Fruit fly (Drosophila melanogaster) whole organism, prepupa: ENCODE measurements around the gene Bap60.

Experiments
- Blimp-1 ChIP-seq: fragments of 200-800 bp; sonication (Bioruptor generic); optimal IDR thresholded peaks from 3 replicates; lab custom pipeline; 2017; ENCODE audit warnings: missing biosample characterization, missing genetic modification characterization, mild to moderate bottlenecking, moderate library complexity, missing genetic modification reagents
- CG10631 ChIP-seq: fragments of 200-800 bp; sonication (Bioruptor generic); optimal IDR thresholded peaks from 2 replicates; lab custom pipeline; 2016; ENCODE audit warnings: missing biosample characterization, missing genetic modification characterization
- CG10669 ChIP-seq: fragments of 200-800 bp; sonication (Bioruptor generic); optimal IDR thresholded peaks from 3 replicates; lab custom pipeline; 2018; ENCODE audit warnings: missing biosample characterization, mild to moderate bottlenecking, missing genetic modification characterization, moderate library complexity
- CG11294 ChIP-seq: fragments of 200-800 bp; sonication (Bioruptor generic); IDR thresholded peaks from 2 replicates; pipeline ENCODE4 v1.3.6; 2022; ENCODE audit warnings: missing biosample characterization, missing genetic modification characterization
- CG11762 ChIP-seq: fragments of 200-800 bp; sonication (Bioruptor generic); optimal IDR thresholded peaks from 3 replicates; lab custom pipeline; 2016; ENCODE audit warnings: missing biosample characterization, missing genetic modification characterization; ENCODE audit not compliant: insufficient read depth
- CG11902 ChIP-seq: fragments of 200-800 bp; sonication (Bioruptor generic); optimal IDR thresholded peaks from 3 replicates; lab custom pipeline; 2016; ENCODE audit warnings: missing biosample characterization, missing genetic modification characterization
- CG1621 ChIP-seq: fragments of 200-800 bp; sonication (Bioruptor generic); optimal IDR thresholded peaks from 3 replicates; lab custom pipeline; 2018; ENCODE audit warnings: missing biosample characterization, mild to moderate bottlenecking, missing genetic modification characterization
- CG31627 ChIP-seq: fragments of 200-800 bp; sonication (Bioruptor generic); optimal IDR thresholded peaks from 3 replicates; lab custom pipeline; 2016; ENCODE audit warnings: missing biosample characterization, missing genetic modification characterization
- CG34406 ChIP-seq: fragments of 200-800 bp; sonication (Bioruptor generic); optimal IDR thresholded peaks from 3 replicates; lab custom pipeline; 2016; ENCODE audit warnings: missing biosample characterization, missing genetic modification characterization
- CG3919 ChIP-seq: fragments of 200-800 bp; sonication (Bioruptor generic); optimal IDR thresholded peaks from 3 replicates; lab custom pipeline; 2016; ENCODE audit warnings: missing biosample characterization, missing genetic modification characterization
- CG4318 ChIP-seq: fragments of 200-800 bp; sonication (Bioruptor generic); optimal IDR thresholded peaks from 3 replicates; lab custom pipeline; 2017; ENCODE audit warnings: missing biosample characterization, mild to moderate bottlenecking, missing genetic modification characterization
- CG6163 ChIP-seq: fragments of 200-800 bp; sonication (Bioruptor generic); IDR thresholded peaks from 3 replicates; pipeline ENCODE4 v1.3.6; 2022; ENCODE audit warnings: missing biosample characterization, missing genetic modification characterization
- CG6792 ChIP-seq: fragments of 200-800 bp; sonication (Bioruptor generic); optimal IDR thresholded peaks from 3 replicates; lab custom pipeline; 2016; ENCODE audit warnings: missing biosample characterization, missing genetic modification characterization
- CG6808 ChIP-seq: fragments of 200-800 bp; sonication (Bioruptor generic); optimal IDR thresholded peaks from 3 replicates; lab custom pipeline; 2017; ENCODE audit warnings: missing biosample characterization, missing genetic modification characterization, mild to moderate bottlenecking, moderate library complexity, missing genetic modification reagents
- CG7368 ChIP-seq: fragments of 200-800 bp; sonication (Bioruptor generic); optimal IDR thresholded peaks from 3 replicates; lab custom pipeline; 2016; ENCODE audit warnings: missing biosample characterization, missing genetic modification characterization
- CG8119 ChIP-seq: fragments of 200-800 bp; sonication (Bioruptor generic); IDR thresholded peaks from 3 replicates; pipeline ENCODE4 v1.3.6; 2022; ENCODE audit warnings: missing biosample characterization, missing genetic modification characterization
- CG8319 ChIP-seq: fragments of 200-800 bp; sonication (Bioruptor generic); optimal IDR thresholded peaks from 3 replicates; lab custom pipeline; 2016; ENCODE audit warnings: missing biosample characterization, missing genetic modification characterization
- CG8632 ChIP-seq: fragments of 200-800 bp; sonication (Bioruptor generic); optimal IDR thresholded peaks from 3 replicates; lab custom pipeline; 2016; ENCODE audit warnings: missing biosample characterization, missing genetic modification characterization
- CG9139 ChIP-seq: fragments of 200-800 bp; sonication (Bioruptor generic); optimal IDR thresholded peaks from 3 replicates; lab custom pipeline; 2017; ENCODE audit warnings: missing biosample characterization, mild to moderate bottlenecking, missing genetic modification characterization
- Eip78C ChIP-seq: fragments of 200-800 bp; sonication (Bioruptor generic); peaks from one replicate; lab custom pipeline; 2016; ENCODE audit warnings: missing biosample characterization, missing genetic modification characterization
- Eip93F ChIP-seq: fragments of 200-800 bp; sonication (Bioruptor generic); optimal IDR thresholded peaks from 2 replicates; lab custom pipeline; 2016; ENCODE audit warnings: missing biosample characterization, mild to moderate bottlenecking, missing genetic modification characterization
- Ets21C ChIP-seq: fragments of 200-800 bp; sonication (Bioruptor generic); optimal IDR thresholded peaks from 3 replicates; lab custom pipeline; 2016; ENCODE audit warnings: missing biosample characterization, missing genetic modification characterization
- Gug ChIP-seq: fragments of 200-800 bp; sonication (Bioruptor generic); IDR thresholded peaks from 2 replicates; pipeline ENCODE4 v1.3.6; 2022; ENCODE audit warnings: missing biosample characterization, missing genetic modification characterization
- Hr38 ChIP-seq: sonication (Bioruptor generic); optimal IDR thresholded peaks from 2 replicates; lab custom pipeline; 2016; ENCODE audit warnings: missing biosample characterization, missing genetic modification characterization
- Hr39 ChIP-seq: fragments of 200-800 bp; sonication (Bioruptor generic); optimal IDR thresholded peaks from 2 replicates; lab custom pipeline; 2016; ENCODE audit warnings: missing biosample characterization, missing genetic modification characterization
- Hr4 ChIP-seq: fragments of 200-800 bp; sonication (Bioruptor generic); optimal IDR thresholded peaks from 3 replicates; lab custom pipeline; 2016; ENCODE audit warnings: missing biosample characterization, missing genetic modification characterization
- Met ChIP-seq: fragments of 200-800 bp; sonication (Bioruptor generic); optimal IDR thresholded peaks from 3 replicates; lab custom pipeline; 2016; ENCODE audit warnings: missing biosample characterization, missing genetic modification characterization
- Smox ChIP-seq: fragments of 200-800 bp; sonication (Bioruptor generic); optimal IDR thresholded peaks from 3 replicates; lab custom pipeline; 2016; ENCODE audit warnings: missing biosample characterization, missing genetic modification characterization
- Sox14 ChIP-seq: fragments of 200-800 bp; sonication (Bioruptor generic); optimal IDR thresholded peaks from 3 replicates; lab custom pipeline; 2016; ENCODE audit warnings: missing biosample characterization, missing genetic modification characterization
- Sox15 ChIP-seq: fragments of 200-800 bp; sonication (Bioruptor generic); optimal IDR thresholded peaks from 3 replicates; lab custom pipeline; 2016; ENCODE audit warnings: missing biosample characterization, missing genetic modification characterization
- achi ChIP-seq: fragments of 200-800 bp; sonication (Bioruptor generic); optimal IDR thresholded peaks from 3 replicates; lab custom pipeline; 2016; ENCODE audit warnings: missing biosample characterization, missing genetic modification characterization
- acj6 ChIP-seq: fragments of 200-800 bp; sonication (Bioruptor generic); optimal IDR thresholded peaks from 3 replicates; lab custom pipeline; 2016; ENCODE audit warnings: missing biosample characterization, missing genetic modification characterization
- cyc ChIP-seq: fragments of 200-800 bp; sonication (Bioruptor generic); optimal IDR thresholded peaks from 3 replicates; lab custom pipeline; 2016; ENCODE audit warnings: missing biosample characterization, missing genetic modification characterization
- dsx ChIP-seq: fragments of 200-800 bp; optimal IDR thresholded peaks from 3 replicates; lab custom pipeline; 2019; ENCODE audit warnings: missing biosample characterization, mild to moderate bottlenecking, missing genetic modification characterization, moderate library complexity; ENCODE audit not compliant: poor library complexity, severe bottlenecking
- eg ChIP-seq: fragments of 200-800 bp; sonication (Bioruptor generic); IDR thresholded peaks from 3 replicates; pipeline ENCODE4 v1.3.6; 2022; ENCODE audit warnings: missing biosample characterization, missing genetic modification characterization
- esn ChIP-seq: fragments of 200-800 bp; sonication (Bioruptor generic); optimal IDR thresholded peaks from 2 replicates; lab custom pipeline; 2016; ENCODE audit warnings: missing biosample characterization, mild to moderate bottlenecking, missing genetic modification characterization, moderate library complexity
- net ChIP-seq: fragments of 200-800 bp; sonication (Bioruptor generic); optimal IDR thresholded peaks from 3 replicates; lab custom pipeline; 2016; ENCODE audit warnings: missing biosample characterization, missing genetic modification characterization
- pdm3 ChIP-seq: fragments of 200-800 bp; sonication (Bioruptor generic); optimal IDR thresholded peaks from 3 replicates; lab custom pipeline; 2016; ENCODE audit warnings: missing biosample characterization, missing genetic modification characterization
- salr ChIP-seq, 2 experiments: fragments of 200-800 bp; sonication (Bioruptor generic); optimal IDR thresholded peaks; 3 replicates each; lab custom pipeline; 2016 to 2018; ENCODE audit warnings: missing biosample characterization in 2 of 2, missing genetic modification characterization in 2 of 2, mild to moderate bottlenecking in 1 of 2
- spab ChIP-seq: fragments of 200-800 bp; sonication (Bioruptor generic); optimal IDR thresholded peaks from 2 replicates; lab custom pipeline; 2017; ENCODE audit warnings: missing biosample characterization, mild to moderate bottlenecking, missing genetic modification characterization, missing genetic modification reagents
- ss ChIP-seq, 2 experiments: fragments of 200-800 bp; sonication (Bioruptor generic); optimal IDR thresholded peaks; 2 replicates in 1 of 2; 3 replicates in 1 of 2; lab custom pipeline; 2017 to 2018; ENCODE audit warnings: mild to moderate bottlenecking in 2 of 2, missing biosample characterization in 2 of 2, missing genetic modification characterization in 2 of 2, moderate library complexity in 1 of 2
- svp ChIP-seq: fragments of 200-800 bp; sonication (Bioruptor generic); peaks from one replicate; lab custom pipeline; 2016; ENCODE audit warnings: missing biosample characterization, missing genetic modification characterization
- topi ChIP-seq: fragments of 200-800 bp; sonication (Bioruptor generic); optimal IDR thresholded peaks from 3 replicates; lab custom pipeline; 2016; ENCODE audit warnings: missing biosample characterization, missing genetic modification characterization
- vri ChIP-seq: fragments of 200-800 bp; sonication (Bioruptor generic); optimal IDR thresholded peaks from 3 replicates; lab custom pipeline; 2016; ENCODE audit warnings: missing biosample characterization, mild to moderate bottlenecking, missing genetic modification characterization

Bap60 gene

DNA sequence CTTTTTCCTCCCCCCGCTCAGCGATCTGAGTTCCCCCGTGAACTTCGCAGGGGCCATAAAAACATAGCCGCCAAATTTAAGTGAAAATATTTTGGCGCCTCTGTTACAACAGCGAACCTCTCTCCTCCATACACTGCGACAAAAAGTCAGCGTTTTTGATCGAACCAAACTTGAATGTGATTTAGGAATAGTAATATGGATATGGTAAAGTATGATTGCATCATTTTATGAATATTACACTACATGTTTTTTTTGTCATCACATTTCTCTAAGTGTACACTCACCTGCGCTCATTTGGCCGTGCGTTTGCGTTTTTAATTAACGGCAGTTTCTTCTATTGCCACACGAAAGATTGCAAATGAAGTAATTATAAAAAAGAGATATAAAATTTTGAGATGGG, 23.6 kb downstream of the Bap60 start (continued):
- TF ChIP-seq CG6163 (GFP tag; lab: Robert Waterston, UW) (peak; percentile 73), dsx (no peak), CG8119 (GFP tag; lab: Robert Waterston, UW) (peak; percentile 73), CG11902 (GFP tag; lab: Kevin White, UChicago) (no peak), Eip93F (GFP tag; lab: Kevin White, UChicago) (no peak), Sox15 (peak; percentile 35), CG8319 (GFP tag; lab: Kevin White, UChicago) (peak; percentile 43), vri (GFP tag; lab: Kevin White, UChicago) (no peak), esn (peak; percentile 56), eg (GFP tag; lab: Robert Waterston, UW) (peak; percentile 80), Met (peak; percentile 56), CG4318 (GFP tag; lab: Kevin White, UChicago) (peak; percentile 48), acj6 (GFP tag; lab: Kevin White, UChicago) (peak; percentile 47), svp (GFP tag; lab: Kevin White, UChicago) (peak; percentile 83), Sox14 (GFP tag; lab: Kevin White, UChicago) (peak; percentile 35)

DNA sequence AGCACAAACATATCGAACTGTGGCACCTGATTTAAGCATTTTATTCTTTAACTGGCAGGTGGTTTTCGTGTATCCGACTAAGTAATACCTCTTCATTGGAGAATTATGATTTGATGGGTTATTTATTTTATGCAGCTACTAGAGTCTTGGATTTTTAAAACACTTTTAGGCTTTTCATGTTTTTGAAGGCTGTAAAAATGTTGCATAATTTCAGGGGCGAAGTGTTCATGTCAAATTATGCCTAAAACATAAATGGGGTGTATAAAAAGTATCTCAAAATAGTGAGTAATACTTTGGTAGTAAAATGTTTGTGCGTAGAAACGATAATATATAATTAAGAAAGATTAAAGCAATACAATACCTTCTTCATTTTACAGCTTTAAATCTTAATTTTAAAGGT, 24.5 kb downstream of the Bap60 start:
- TF ChIP-seq CG31627 (GFP tag; lab: Kevin White, UChicago) (no peak), CG3919 (GFP tag; lab: Kevin White, UChicago) (no peak), CG6163 (GFP tag; lab: Robert Waterston, UW) (no peak), eg (GFP tag; lab: Robert Waterston, UW) (no peak), CG1621 (tag; lab: Kevin White, UChicago) (no peak)

DNA sequence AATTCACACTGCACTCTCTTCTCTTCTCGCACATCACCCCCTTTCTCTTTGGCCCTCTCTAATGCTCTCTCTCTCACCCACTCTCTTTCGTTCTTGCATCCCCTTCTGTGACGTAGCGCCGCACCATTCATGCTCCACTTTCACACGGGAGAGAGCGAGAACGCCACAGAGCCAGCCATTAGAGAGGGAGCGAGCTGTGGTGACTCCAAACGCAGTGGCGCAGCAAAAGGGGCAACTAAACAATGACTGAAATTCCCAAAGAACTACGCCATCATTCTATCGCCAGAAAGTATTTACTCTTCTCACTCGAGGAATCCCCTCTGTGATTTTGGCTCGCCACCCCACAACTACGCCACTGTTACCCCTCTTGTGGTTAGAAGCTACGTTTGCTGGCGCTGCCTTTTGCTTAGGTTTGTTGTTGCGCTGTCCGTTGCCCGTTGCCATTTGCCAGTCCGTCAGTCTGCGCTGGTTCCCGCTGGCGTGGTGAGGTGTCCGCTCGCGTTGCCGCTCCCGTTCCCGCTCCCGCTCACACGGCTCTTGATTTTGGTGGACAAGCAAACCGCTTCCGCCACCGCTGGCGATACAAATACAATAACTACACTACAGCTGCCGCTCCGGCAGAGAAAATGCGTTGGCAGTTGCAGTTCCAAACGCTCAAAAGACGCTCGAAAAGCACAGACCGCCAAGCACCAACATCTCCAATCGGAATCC, 28.1 kb downstream of the Bap60 start:
- TF ChIP-seq Gug (GFP tag; lab: Robert Waterston, UW): peak; percentile 99
- TF ChIP-seq CG11294: peak; percentile 99
- TF ChIP-seq CG7368 (GFP tag; lab: Kevin White, UChicago): peak; percentile 98
- TF ChIP-seq net (GFP tag; lab: Kevin White, UChicago): peak; percentile 98
- TF ChIP-seq vri (GFP tag; lab: Kevin White, UChicago): peak; percentile 98
- peak; percentile 80 to 88 for TF ChIP-seq ss (GFP tag; optimal IDR thresholded peaks at IDR 0.05; lab: Kevin White, UChicago)
- TF ChIP-seq Sox15: peak; percentile 96
- TF ChIP-seq CG8632 (GFP tag; lab: Kevin White, UChicago): peak; percentile 94
- TF ChIP-seq topi (GFP tag; lab: Kevin White, UChicago): peak; percentile 98
- peak; percentile 97 for TF ChIP-seq Hr38 (GFP tag; lab: Kevin White, UChicago)
- TF ChIP-seq CG10631: peak; percentile 98
- peak; percentile 95 for TF ChIP-seq Eip93F (GFP tag; lab: Kevin White, UChicago)
- TF ChIP-seq CG34406 (GFP tag; lab: Kevin White, UChicago): peak; percentile 95
- peak; percentile 76 for TF ChIP-seq CG9139
- peak; percentile 99 for TF ChIP-seq CG6163 (GFP tag; lab: Robert Waterston, UW)
- TF ChIP-seq Met: peak; percentile 99
- peak; percentile 94 for TF ChIP-seq Blimp-1 (GFP tag; lab: Kevin White, UChicago)
- TF ChIP-seq Ets21C (GFP tag; lab: Kevin White, UChicago): peak; percentile 98
- TF ChIP-seq CG11762 (GFP tag; lab: Kevin White, UChicago): peak; percentile 96
- peak; percentile 99 for TF ChIP-seq CG4318 (GFP tag; lab: Kevin White, UChicago)
- TF ChIP-seq CG6808: peak; percentile 83
- TF ChIP-seq svp (GFP tag; lab: Kevin White, UChicago): peak; percentile 99
- peak; percentile 91 to 96 for TF ChIP-seq salr (GFP tag; optimal IDR thresholded peaks at IDR 0.05; lab: Kevin White, UChicago)
- TF ChIP-seq Hr39 (GFP tag; lab: Kevin White, UChicago): peak; percentile 99
- TF ChIP-seq CG31627 (GFP tag; lab: Kevin White, UChicago): peak; percentile 99
- TF ChIP-seq Eip78C (GFP tag; lab: Kevin White, UChicago): peak; percentile 99
- TF ChIP-seq Smox (GFP tag; lab: Kevin White, UChicago): peak; percentile 98
- TF ChIP-seq CG6792 (GFP tag; lab: Kevin White, UChicago): peak; percentile 98
- TF ChIP-seq Hr4 (GFP tag; lab: Kevin White, UChicago): peak; percentile 99
- TF ChIP-seq CG3919 (GFP tag; lab: Kevin White, UChicago): peak; percentile 99
- peak; percentile 99 for TF ChIP-seq cyc
- TF ChIP-seq achi: peak; percentile 97
- peak; percentile 97 for TF ChIP-seq CG8319 (GFP tag; lab: Kevin White, UChicago)
- TF ChIP-seq esn: peak; percentile 99
- peak; percentile 99 for TF ChIP-seq Sox14 (GFP tag; lab: Kevin White, UChicago)
- peak; percentile 88 for TF ChIP-seq spab (GFP tag; lab: Kevin White, UChicago)
- peak; percentile 99 for TF ChIP-seq pdm3
- peak; percentile 90 for TF ChIP-seq CG10669
